Fruit fly (Drosophila melanogaster) whole organism, pupa: ENCODE results near the gene sty.

Source experiments
- CG10348 ChIP-seq: fragments of 200-800 bp; sonication (Bioruptor generic); IDR thresholded peaks from 2 replicates; pipeline ENCODE4 v1.3.6; 2022; ENCODE audit warnings: missing biosample characterization, missing genetic modification characterization
- fd96Ca ChIP-seq: fragments of 200-800 bp; sonication (Bioruptor generic); IDR thresholded peaks from 3 replicates; pipeline ENCODE4 v1.3.6; 2022; ENCODE audit warnings: missing biosample characterization, missing genetic modification characterization

DNA sequence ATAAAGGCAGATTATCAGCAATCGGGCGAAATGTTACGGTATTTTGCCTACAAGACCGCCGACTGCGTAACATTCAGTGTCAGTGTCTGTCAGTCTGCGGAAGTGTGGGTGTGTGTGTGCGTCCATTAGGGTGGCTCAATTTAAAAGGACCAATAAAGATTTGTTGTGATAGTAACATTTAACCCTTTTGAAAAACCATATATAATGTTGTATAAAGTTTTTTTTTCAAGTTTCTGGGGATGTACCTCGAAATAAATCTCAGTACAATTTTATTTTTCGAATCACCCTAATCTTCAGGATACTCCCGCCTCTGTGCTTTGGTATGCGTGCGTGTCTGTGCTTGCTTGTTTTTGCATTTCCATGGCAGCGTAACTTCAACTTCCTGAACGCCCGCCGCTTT, 48.1 kb upstream of the sty start:
- no peak for TF ChIP-seq CG10348 (GFP tag; lab: Robert Waterston, UW)
- no peak; the same call in 2 of the 3 replicates for TF ChIP-seq fd96Ca (GFP tag; lab: Robert Waterston, UW)
